Worm (Caenorhabditis elegans) whole organism, L4 larva: ENCODE results near the gene fdgt-2.

Source experiments
- D1046.2 ChIP-seq: fragments of 200-800 bp; sonication (Bioruptor generic); IDR thresholded peaks from 2 replicates; pipeline ENCODE4 v1.3.6; 2022; ENCODE audit warnings: missing genetic modification characterization, missing compliant biosample characterization
- F44E2.7 ChIP-seq: fragments of 200-800 bp; sonication (Bioruptor generic); IDR thresholded peaks from 2 replicates; pipeline ENCODE4 v2.1.2; 2022; ENCODE audit warnings: missing genetic modification characterization, missing compliant biosample characterization
- F49E8.2 ChIP-seq: sonication (generic microtip); optimal IDR thresholded peaks from 2 replicates; lab custom pipeline; 2016; ENCODE audit warnings: missing compliant biosample characterization, mild to moderate bottlenecking, missing genetic modification characterization, borderline replicate concordance
- T20F7.1 ChIP-seq: fragments of 200-800 bp; sonication (Bioruptor generic); optimal IDR thresholded peaks from 2 replicates; lab custom pipeline; 2018; ENCODE audit warnings: mild to moderate bottlenecking, missing genetic modification characterization, missing compliant biosample characterization
- T26A8.4 ChIP-seq: fragments of 200-800 bp; sonication (Bioruptor generic); IDR thresholded peaks from 2 replicates; pipeline ENCODE4 v1.3.6; 2022; ENCODE audit warnings: missing genetic modification characterization, missing compliant biosample characterization
- Y105C5A.15 ChIP-seq: fragments of 200-800 bp; sonication (Bioruptor generic); IDR thresholded peaks from 2 replicates; pipeline ENCODE4 v1.3.6; 2022; ENCODE audit warnings: missing genetic modification characterization, missing compliant biosample characterization
- Y48G9A.11 ChIP-seq: fragments of 200-800 bp; sonication (Bioruptor generic); IDR thresholded peaks from 2 replicates; pipeline ENCODE4 v1.3.6; 2022; ENCODE audit warnings: missing genetic modification reagents, missing genetic modification characterization, missing compliant biosample characterization
- ZK546.5 ChIP-seq, 2 experiments: sonication (generic microtip); optimal IDR thresholded peaks; 2 replicates each; lab custom pipeline; 2017; ENCODE audit warnings: missing biosample characterization in 2 of 2, missing genetic modification characterization in 2 of 2
- ama-1 ChIP-seq: fragments of 150-350 bp; optimal IDR thresholded peaks from 2 replicates; lab custom pipeline; 2014; ENCODE audit warnings: inconsistent platforms, mixed read lengths
- ceh-20 ChIP-seq: fragments of 200-800 bp; sonication (Bioruptor generic); IDR thresholded peaks from 2 replicates; pipeline ENCODE4 v1.3.6; 2022; ENCODE audit warnings: missing genetic modification reagents, missing genetic modification characterization, missing compliant biosample characterization
- ceh-32 ChIP-seq: sonication (generic microtip); optimal IDR thresholded peaks from 2 replicates; lab custom pipeline; 2016; ENCODE audit warnings: mild to moderate bottlenecking, missing genetic modification characterization, missing compliant biosample characterization; ENCODE audit not compliant: poor library complexity
- ces-1 ChIP-seq: fragments of 150-350 bp; sonication (generic microtip); optimal IDR thresholded peaks from 4 replicates; lab custom pipeline; 2014; ENCODE audit warnings: missing biosample characterization, missing genetic modification reagents, missing genetic modification characterization
- ctbp-1 ChIP-seq: fragments of 200-800 bp; sonication (Bioruptor generic); IDR thresholded peaks from 2 replicates; pipeline ENCODE4 v1.3.6; 2022; ENCODE audit warnings: missing genetic modification reagents, missing genetic modification characterization, missing compliant biosample characterization
- dmd-6 ChIP-seq: fragments of 200-800 bp; sonication (Bioruptor generic); IDR thresholded peaks from 2 replicates; pipeline ENCODE4 v1.3.6; 2022; ENCODE audit warnings: missing genetic modification reagents, missing genetic modification characterization, missing compliant biosample characterization
- dpl-1 ChIP-seq: fragments of 150-350 bp; optimal IDR thresholded peaks from 2 replicates; lab custom pipeline; 2014; ENCODE audit warnings: missing biosample characterization, missing genetic modification reagents, missing genetic modification characterization
- duxl-1 ChIP-seq: sonication (generic microtip); optimal IDR thresholded peaks from 2 replicates; lab custom pipeline; 2016; ENCODE audit warnings: mild to moderate bottlenecking, missing genetic modification characterization, moderate library complexity, missing compliant biosample characterization; ENCODE audit not compliant: poor library complexity
- dve-1 ChIP-seq: sonication (generic microtip); optimal IDR thresholded peaks from 2 replicates; lab custom pipeline; 2017; ENCODE audit warnings: antibody characterized with exemption, mild to moderate bottlenecking, missing genetic modification characterization, missing compliant biosample characterization; ENCODE audit not compliant: insufficient read depth
- fos-1 ChIP-seq: fragments of 150-350 bp; optimal IDR thresholded peaks from 2 replicates; lab custom pipeline; 2014; ENCODE audit warnings: missing biosample characterization, missing genetic modification characterization
- hif-1 ChIP-seq, 2 experiments: sonication (generic microtip); optimal IDR thresholded peaks; 2 replicates each; lab custom pipeline; 2016 to 2017; ENCODE audit warnings: missing compliant biosample characterization in 2 of 2, missing genetic modification characterization in 2 of 2, missing genetic modification reagents in 2 of 2, missing genotype in 2 of 2, mild to moderate bottlenecking in 1 of 2
- hlh-11 ChIP-seq: fragments of 200-800 bp; sonication (Bioruptor generic); optimal IDR thresholded peaks from 2 replicates; lab custom pipeline; 2018; ENCODE audit warnings: mild to moderate bottlenecking, missing genetic modification characterization, missing compliant biosample characterization
- hlh-30 ChIP-seq: sonication (generic microtip); optimal IDR thresholded peaks from 2 replicates; lab custom pipeline; 2017; ENCODE audit warnings: antibody characterized with exemption, mild to moderate bottlenecking, missing genetic modification characterization, missing compliant biosample characterization; ENCODE audit not compliant: insufficient read depth
- hmg-1.1 ChIP-seq: fragments of 200-800 bp; sonication (Bioruptor generic); IDR thresholded peaks from 2 replicates; pipeline ENCODE4 v1.3.6; 2022; ENCODE audit warnings: missing genetic modification reagents, missing genetic modification characterization, missing compliant biosample characterization
- lin-13 ChIP-seq: fragments of 150-350 bp; optimal IDR thresholded peaks from 2 replicates; lab custom pipeline; 2014; ENCODE audit warnings: missing biosample characterization, missing genetic modification reagents, missing genetic modification characterization
- lin-38 ChIP-seq: fragments of 200-800 bp; sonication (Bioruptor generic); IDR thresholded peaks from 2 replicates; pipeline ENCODE4 v1.3.6; 2022; ENCODE audit warnings: missing genetic modification reagents, missing genetic modification characterization, missing compliant biosample characterization
- lin-39 ChIP-seq: fragments of 150-350 bp; optimal IDR thresholded peaks from 2 replicates; lab custom pipeline; 2014; ENCODE audit warnings: missing biosample characterization, missing genetic modification reagents, missing genetic modification characterization
- lir-3 ChIP-seq: sonication (generic microtip); optimal IDR thresholded peaks from 2 replicates; lab custom pipeline; 2016; ENCODE audit warnings: mild to moderate bottlenecking, missing genetic modification characterization, missing compliant biosample characterization
- lsy-2 ChIP-seq, 2 experiments: fragments of 150-350 bp in 1 of 2; sonication (generic microtip) in 1 of 2; optimal IDR thresholded peaks; 2 replicates each; lab custom pipeline; 2014 to 2017; ENCODE audit warnings: missing biosample characterization in 2 of 2, missing genetic modification characterization in 2 of 2
- mdt-29 ChIP-seq: fragments of 200-800 bp; sonication (Bioruptor generic); IDR thresholded peaks from 2 replicates; pipeline ENCODE4 v1.3.6; 2022; ENCODE audit warnings: missing genetic modification reagents, missing genetic modification characterization, missing compliant biosample characterization
- mep-1 ChIP-seq: fragments of 150-350 bp; sonication (generic microtip); optimal IDR thresholded peaks from 3 replicates; lab custom pipeline; 2014; ENCODE audit warnings: missing biosample characterization, missing genetic modification characterization
- mes-2 ChIP-seq: sonication (generic microtip); optimal IDR thresholded peaks from 2 replicates; lab custom pipeline; 2016; ENCODE audit warnings: missing genotype, mild to moderate bottlenecking, missing genetic modification characterization, missing compliant biosample characterization; ENCODE audit not compliant: poor library complexity, severe bottlenecking
- nhr-237 ChIP-seq: sonication (generic microtip); optimal IDR thresholded peaks from 2 replicates; lab custom pipeline; 2017; ENCODE audit warnings: missing biosample characterization, missing genetic modification characterization
- nhr-28 ChIP-seq: fragments of 150-350 bp; optimal IDR thresholded peaks from 2 replicates; lab custom pipeline; 2014; ENCODE audit warnings: missing biosample characterization, missing genetic modification characterization
- nhr-76 ChIP-seq: fragments of 150-350 bp; optimal IDR thresholded peaks from 2 replicates; lab custom pipeline; 2014; ENCODE audit warnings: missing biosample characterization, missing genetic modification characterization
- nhr-77 ChIP-seq: fragments of 150-350 bp; optimal IDR thresholded peaks from 2 replicates; lab custom pipeline; 2014; ENCODE audit warnings: missing biosample characterization, missing genetic modification characterization
- rbr-2 ChIP-seq: sonication (generic microtip); optimal IDR thresholded peaks from 2 replicates; lab custom pipeline; 2016; ENCODE audit warnings: missing genotype, missing genetic modification characterization, missing compliant biosample characterization
- saeg-2 ChIP-seq: fragments of 200-800 bp; sonication (Bioruptor generic); IDR thresholded peaks from 2 replicates; pipeline ENCODE4 v1.3.6; 2022; ENCODE audit warnings: missing genetic modification reagents, missing genetic modification characterization, missing compliant biosample characterization
- sdz-12 ChIP-seq: fragments of 200-800 bp; sonication (Bioruptor generic); optimal IDR thresholded peaks from 2 replicates; lab custom pipeline; 2018; ENCODE audit warnings: mild to moderate bottlenecking, missing genetic modification characterization, missing compliant biosample characterization
- set-16 ChIP-seq: fragments of 200-800 bp; sonication (Bioruptor generic); IDR thresholded peaks from 2 replicates; pipeline ENCODE4 v1.3.6; 2022; ENCODE audit warnings: missing genetic modification reagents, missing genetic modification characterization, missing compliant biosample characterization
- snpc-4 ChIP-seq: fragments of 150-350 bp; optimal IDR thresholded peaks from 2 replicates; lab custom pipeline; 2014; ENCODE audit warnings: missing biosample characterization, missing genetic modification characterization
- spr-1 ChIP-seq: sonication (generic microtip); optimal IDR thresholded peaks from 2 replicates; lab custom pipeline; 2016; ENCODE audit warnings: mild to moderate bottlenecking, missing genetic modification characterization, missing compliant biosample characterization
- vab-7 ChIP-seq: fragments of 200-800 bp; sonication (Bioruptor generic); IDR thresholded peaks from 2 replicates; pipeline ENCODE4 v1.3.6; 2022; ENCODE audit warnings: missing genetic modification reagents, missing genetic modification characterization, missing compliant biosample characterization
- zag-1 ChIP-seq: fragments of 150-350 bp; optimal IDR thresholded peaks from 2 replicates; lab custom pipeline; 2014; ENCODE audit warnings: missing biosample characterization, missing genetic modification characterization
- zip-11 ChIP-seq: fragments of 200-800 bp; sonication (Bioruptor generic); IDR thresholded peaks from 2 replicates; pipeline ENCODE4 v1.3.6; 2022; ENCODE audit warnings: missing genetic modification characterization, missing compliant biosample characterization
- ztf-11 ChIP-seq: fragments of 150-350 bp; optimal IDR thresholded peaks from 2 replicates; lab custom pipeline; 2014; ENCODE audit warnings: missing biosample characterization, missing genetic modification characterization
- ztf-7 ChIP-seq: fragments of 150-350 bp; optimal IDR thresholded peaks from 2 replicates; lab custom pipeline; 2014; ENCODE audit warnings: missing biosample characterization, missing genetic modification characterization

Gene fdgt-2

DNA sequence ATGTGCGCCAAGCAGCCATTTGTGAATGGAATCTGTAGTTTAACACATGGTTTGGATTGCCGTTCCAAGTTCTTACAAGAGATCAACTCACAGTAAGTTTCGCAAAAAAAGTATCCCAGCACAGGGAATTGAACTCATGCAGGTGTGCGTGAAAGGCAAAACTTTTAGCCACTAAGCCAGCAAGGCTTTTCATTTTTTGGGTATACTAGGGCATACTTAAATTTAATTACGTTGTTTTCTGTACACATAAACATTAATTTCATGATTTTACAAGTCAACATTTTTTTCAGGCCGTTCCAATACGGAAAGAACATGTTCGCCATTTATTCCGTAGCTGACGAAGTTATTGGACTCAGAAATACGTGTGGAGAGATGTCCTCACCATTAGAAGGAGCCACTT lies 24.1 kb downstream of the fdgt-2 start (continued):
- TF ChIP-seq zag-1 (tag; lab: Kevin White, UChicago): no peak
- TF ChIP-seq Y105C5A.15 (GFP tag; lab: Robert Waterston, UW): 0 out of 2 replicates have a peak, but pooled peaks have one; percentile 48
- peak; percentile 71; the same call in 1 of the 2 replicates for TF ChIP-seq ceh-20
- TF ChIP-seq lin-38 (GFP tag; lab: Robert Waterston, UW): peak; percentile 85
- TF ChIP-seq lir-3 (tag; lab: Kevin White, UChicago): peak; percentile 85
- no peak for TF ChIP-seq zip-11
- peak; percentile 59 for TF ChIP-seq F49E8.2 (tag; lab: Kevin White, UChicago)
- no peak for TF ChIP-seq nhr-76 (tag; lab: Kevin White, UChicago)
- no peak for TF ChIP-seq fos-1
- no peak for TF ChIP-seq set-16 (GFP tag; lab: Robert Waterston, UW)
- TF ChIP-seq F44E2.7: peak; percentile 99
- TF ChIP-seq lin-13 (GFP tag; lab: Kevin White, UChicago): no peak
- no peak for TF ChIP-seq sdz-12 (GFP tag; lab: Kevin White, UChicago)
- no peak for TF ChIP-seq ces-1 (GFP tag; lab: Kevin White, UChicago)
- TF ChIP-seq mdt-29 (GFP tag; lab: Robert Waterston, UW): peak; percentile 69; the same call in 1 of the 2 replicates
- TF ChIP-seq vab-7 (GFP tag; lab: Robert Waterston, UW): peak; percentile 73; the same call in 1 of the 2 replicates
- TF ChIP-seq ceh-32 (tag; lab: Kevin White, UChicago): no peak
- no peak for TF ChIP-seq snpc-4 (tag; lab: Kevin White, UChicago)
- TF ChIP-seq nhr-237 (tag; lab: Kevin White, UChicago): no peak
- TF ChIP-seq ama-1: peak; percentile 42

ce11 chrII:8442176-8442575 lies 24.8 kb downstream of the fdgt-2 start:
- TF ChIP-seq T20F7.1 (GFP tag; lab: Kevin White, UChicago) (no peak), duxl-1 (peak; percentile 39), hif-1 (tag; optimal IDR thresholded peaks at IDR 0.05; lab: Kevin White, UChicago) (peak in 1 of 2 experiments; percentile 5), lir-3 (tag; lab: Kevin White, UChicago) (no peak), ztf-7 (no peak), ztf-11 (tag; lab: Kevin White, UChicago) (no peak), dpl-1 (GFP tag; lab: Kevin White, UChicago) (peak; percentile 57), ceh-20 (0 out of 2 replicates have a peak, but pooled peaks have one; percentile 12), T26A8.4 (GFP tag; lab: Robert Waterston, UW) (peak; percentile 23; the same call in 1 of the 2 replicates), mep-1 (tag; lab: Kevin White, UChicago) (peak; percentile 48), nhr-77 (no peak), mes-2 (tag; lab: Kevin White, UChicago) (peak; percentile 69), lin-38 (GFP tag; lab: Robert Waterston, UW) (peak; percentile 60), spr-1 (no peak), lsy-2 (tag; optimal IDR thresholded peaks at IDR 0.05; lab: Kevin White, UChicago) (peak in 1 of 2 experiments; percentile 91), ZK546.5 (tag; optimal IDR thresholded peaks at IDR 0.05; lab: Kevin White, UChicago) (no peak), hlh-11 (peak; percentile 26), rbr-2 (tag; lab: Kevin White, UChicago) (peak; percentile 32), D1046.2 (GFP tag; lab: Robert Waterston, UW) (no peak), lin-39 (tag; lab: Kevin White, UChicago) (no peak), dve-1 (peak; percentile 46), ctbp-1 (GFP tag; lab: Robert Waterston, UW) (no peak), saeg-2 (GFP tag; lab: Robert Waterston, UW) (no peak), hmg-1.1 (GFP tag; lab: Robert Waterston, UW) (peak; percentile 48), Y48G9A.11 (GFP tag; lab: Robert Waterston, UW) (peak; percentile 6; the same call in 1 of the 2 replicates), Y105C5A.15 (GFP tag; lab: Robert Waterston, UW) (no peak), nhr-28 (tag; lab: Kevin White, UChicago) (peak; percentile 74), dmd-6 (GFP tag; lab: Robert Waterston, UW) (peak; percentile 9; the same call in 1 of the 2 replicates), zip-11 (no peak), hlh-30 (tag; lab: Kevin White, UChicago) (peak; percentile 48)
